Fruit fly (Drosophila melanogaster): ENCODE data around the gene CG7600.
A peak's percentile ranks its signal among the peaks of the same experiment; 100 is the strongest.

Gene CG7600

DNA sequence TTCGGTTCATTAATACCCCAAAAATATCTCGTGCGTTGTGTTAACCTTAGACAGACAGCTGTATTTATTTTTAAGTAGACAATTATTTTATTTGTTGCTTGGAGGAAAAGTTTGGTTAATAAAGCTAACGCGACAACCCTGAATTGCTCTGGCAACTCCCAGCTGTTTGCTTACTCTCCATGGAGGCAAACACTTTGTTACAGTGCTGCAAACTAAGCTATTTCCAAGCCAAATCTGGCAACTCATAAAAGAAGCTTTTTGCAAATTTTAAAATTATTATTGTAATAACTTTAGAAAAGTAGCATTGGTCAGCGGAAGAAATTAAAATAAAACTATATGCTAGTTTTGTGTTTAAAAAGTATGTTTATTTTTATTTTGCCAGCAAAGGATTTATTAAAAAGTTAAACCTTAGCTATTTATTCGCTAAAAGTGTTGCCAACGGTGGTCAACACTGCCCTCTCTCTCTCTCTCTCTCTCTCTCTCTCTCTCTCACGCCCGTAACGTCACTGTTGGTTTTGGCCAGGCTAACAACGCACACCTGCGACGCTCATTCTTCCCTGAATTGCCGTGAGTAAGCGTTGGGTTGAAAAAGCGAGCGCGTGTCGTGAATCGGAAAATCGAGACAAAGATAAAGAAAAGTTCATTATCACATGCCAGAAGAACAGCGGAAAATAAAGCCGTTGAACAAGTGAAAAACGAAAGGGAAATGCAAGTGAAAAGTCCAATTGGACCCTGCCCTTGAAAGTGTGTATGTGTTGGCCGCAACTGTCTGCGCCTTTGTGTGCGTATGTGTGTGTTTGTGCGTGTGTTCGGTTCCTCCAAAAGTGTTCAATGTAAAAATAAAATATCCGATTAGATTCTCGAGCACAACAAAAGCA is 4.9 kb downstream of the CG7600 start (continued):
- TF ChIP-seq E2f2 (GFP tag; IDR thresholded peaks at IDR 0.05) (peak; percentile 71), D (optimal IDR thresholded peaks at IDR 0.05) (peak; percentile 84), D (GFP tag; optimal IDR thresholded peaks at IDR 0.05) (peak; percentile 65), pzg (GFP tag; optimal IDR thresholded peaks at IDR 0.05) (peak; percentile 24), CG12769 (tag; optimal IDR thresholded peaks at IDR 0.05) (peak; percentile 95), CG11247 (GFP tag; IDR thresholded peaks at IDR 0.05) (peak; percentile 93), CG4328 (GFP tag; optimal IDR thresholded peaks at IDR 0.05) (peak; percentile 42), eyg (GFP tag; optimal IDR thresholded peaks at IDR 0.05) (peak; percentile 82), CG34422 (GFP tag; IDR thresholded peaks at IDR 0.05) (peak; percentile 92), CG2202 (tag; optimal IDR thresholded peaks at IDR 0.05) (peak; percentile 74), bcd (GFP tag; optimal IDR thresholded peaks at IDR 0.05) (peak; percentile 84), gcm (GFP tag; optimal IDR thresholded peaks at IDR 0.05) (peak; percentile 82), h (optimal IDR thresholded peaks at IDR 0.05) (no peak), crc (GFP tag; optimal IDR thresholded peaks at IDR 0.05) (peak; percentile 77), chif (GFP tag; optimal IDR thresholded peaks at IDR 0.05) (peak; percentile 81 to 83), D19A (tag; optimal IDR thresholded peaks at IDR 0.05) (peak; percentile 67), corto (GFP tag; optimal IDR thresholded peaks at IDR 0.05) (peak; percentile 87), CG43689 (GFP tag; IDR thresholded peaks at IDR 0.05) (peak; percentile 61), CG17802 (tag; optimal IDR thresholded peaks at IDR 0.05) (peak; percentile 57), CG10147 (GFP tag; optimal IDR thresholded peaks at IDR 0.05) (peak; percentile 87), CG4360 (GFP tag; IDR thresholded peaks at IDR 0.05) (peak; percentile 68), repo (GFP tag; optimal IDR thresholded peaks at IDR 0.05) (peak; percentile 88), grn (GFP tag; optimal IDR thresholded peaks at IDR 0.05) (peak; percentile 38), otp (GFP tag; IDR thresholded peaks at IDR 0.05) (peak; percentile 90), NK7.1 (GFP tag; optimal IDR thresholded peaks at IDR 0.05) (peak; percentile 80), Side (GFP tag; optimal IDR thresholded peaks at IDR 0.05) (peak; percentile 85), CG7786 (GFP tag; optimal IDR thresholded peaks at IDR 0.05) (peak; percentile 90), chn (GFP tag; optimal IDR thresholded peaks at IDR 0.05) (peak; percentile 88), CG12155 (GFP tag; optimal IDR thresholded peaks at IDR 0.05) (peak; percentile 83), Mad (GFP tag; optimal IDR thresholded peaks at IDR 0.05) (peak; percentile 64), CG6813 (GFP tag; optimal IDR thresholded peaks at IDR 0.05) (peak; percentile 92), fd96Cb (tag; optimal IDR thresholded peaks at IDR 0.05) (peak; percentile 79), Ravus (GFP tag; IDR thresholded peaks at IDR 0.05) (peak; percentile 69), sisA (GFP tag; IDR thresholded peaks at IDR 0.05) (peak; percentile 88), dmrt99B (tag; optimal IDR thresholded peaks at IDR 0.05) (peak; percentile 87), maf-S (GFP tag; optimal IDR thresholded peaks at IDR 0.05) (peak; percentile 83), CG15479 (GFP tag; optimal IDR thresholded peaks at IDR 0.05) (no peak), nau (GFP tag; optimal IDR thresholded peaks at IDR 0.05) (peak; percentile 87), Xrp1 (GFP tag; IDR thresholded peaks at IDR 0.05) (peak; percentile 93), slp2 (GFP tag; optimal IDR thresholded peaks at IDR 0.05) (peak; percentile 83), CkIIα-i1 (GFP tag; IDR thresholded peaks at IDR 0.05) (peak; percentile 67; the same call in 1 of the 2 replicates), esg (GFP tag; conservative IDR thresholded peaks at IDR 0.05) (peak; percentile 78), Kr (GFP tag; optimal IDR thresholded peaks at IDR 0.05) (no peak), CG10431 (GFP tag; optimal IDR thresholded peaks at IDR 0.05) (peak; percentile 56), CG34376 (GFP tag; optimal IDR thresholded peaks at IDR 0.05) (peak; percentile 74), CG12236 (GFP tag; optimal IDR thresholded peaks at IDR 0.05) (peak; percentile 57), nerfin-1 (tag; optimal IDR thresholded peaks at IDR 0.05) (peak; percentile 2), Hr51 (GFP tag; optimal IDR thresholded peaks at IDR 0.05) (peak; percentile 80 to 86), CG31441 (GFP tag; IDR thresholded peaks at IDR 0.05) (peak; percentile 72)
